Worm (Caenorhabditis elegans) whole organism, L2 larva: ENCODE data around the gene str-185.

Experiments used
- aly-2 ChIP-seq: fragments of 150-350 bp; optimal IDR thresholded peaks from 2 replicates; lab custom pipeline; 2014; ENCODE audit warnings: missing biosample characterization, missing genetic modification characterization
- mdl-1 ChIP-seq, 2 experiments: fragments of 150-350 bp in 1 of 2; sonication (generic microtip) in 1 of 2; optimal IDR thresholded peaks; 2 replicates each; lab custom pipeline; 2017; ENCODE audit warnings: missing biosample characterization in 2 of 2, missing genetic modification characterization in 2 of 2
- unc-62 ChIP-seq: fragments of 150-350 bp; optimal IDR thresholded peaks from 2 replicates; lab custom pipeline; 2014; ENCODE audit warnings: missing biosample characterization, missing genetic modification reagents, missing genetic modification characterization

- TF ChIP-seq aly-2 (tag; lab: Kevin White, UChicago), result no peak
- no peak for TF ChIP-seq mdl-1 (tag; optimal IDR thresholded peaks at IDR 0.05; lab: Kevin White, UChicago)
- no peak for TF ChIP-seq unc-62
These were observed 45.7 kb upstream of the str-185 start for ce11 chrIV:4475362-4476086.
